Worm (Caenorhabditis elegans): ENCODE data around the gene F41C3.7.

The F41C3.7 gene

ce11 chrII:4715676-4716075, 14.2 kb upstream of the F41C3.7 start, which contains the start of gene F41C3.8:
TSS of gene F41C3.8 (plus strand) at chrII:4716046.
- TF ChIP-seq jun-1 (tag; optimal IDR thresholded peaks at IDR 0.05) (no peak), sea-2 (GFP tag; optimal IDR thresholded peaks at IDR 0.05) (no peak), elt-2 (tag; optimal IDR thresholded peaks at IDR 0.05) (peak; percentile 78), pha-4 (tag; optimal IDR thresholded peaks at IDR 0.05) (peak; percentile 56)

ce11 chrII:4726120-4726519, 3.7 kb upstream of the F41C3.7 start, which contains the start of gene F10G7.10:
TSS of gene F10G7.10 (minus strand) at chrII:4726264.
- TF ChIP-seq nhr-77 (tag; optimal IDR thresholded peaks at IDR 0.05) (no peak), ceh-82 (tag; optimal IDR thresholded peaks at IDR 0.05) (no peak), ztf-11 (tag; optimal IDR thresholded peaks at IDR 0.05) (no peak), pqm-1 (tag; optimal IDR thresholded peaks at IDR 0.05) (no peak), nhr-11 (tag; optimal IDR thresholded peaks at IDR 0.05) (no peak), aly-2 (tag; optimal IDR thresholded peaks at IDR 0.05) (no peak), ceh-28 (tag; optimal IDR thresholded peaks at IDR 0.05) (no peak), snpc-4 (tag; optimal IDR thresholded peaks at IDR 0.05) (no peak), fkh-10 (GFP tag; optimal IDR thresholded peaks at IDR 0.05) (no peak), fkh-2 (tag; optimal IDR thresholded peaks at IDR 0.05) (no peak), elt-2 (tag; optimal IDR thresholded peaks at IDR 0.05) (peak; percentile 49), pha-4 (tag; optimal IDR thresholded peaks at IDR 0.05) (peak; percentile 52), ztf-4 (tag; optimal IDR thresholded peaks at IDR 0.05) (no peak), nhr-28 (tag; optimal IDR thresholded peaks at IDR 0.05) (no peak), hmg-11 (tag; optimal IDR thresholded peaks at IDR 0.05) (peak; percentile 56), daf-12 (tag; optimal IDR thresholded peaks at IDR 0.05) (no peak)

ce11 chrII:4726750-4727384, 3.0 kb upstream of the F41C3.7 start:
- peak; percentile 72 for TF ChIP-seq ama-1 (optimal IDR thresholded peaks at IDR 0.05)
- no peak for TF ChIP-seq ZK546.5 (tag; optimal IDR thresholded peaks at IDR 0.05)
- no peak for TF ChIP-seq ceh-16 (tag; optimal IDR thresholded peaks at IDR 0.05)
- no peak for TF ChIP-seq fos-1 (tag; optimal IDR thresholded peaks at IDR 0.05)
- peak; percentile 37 for TF ChIP-seq elt-2 (tag; optimal IDR thresholded peaks at IDR 0.05)

DNA sequence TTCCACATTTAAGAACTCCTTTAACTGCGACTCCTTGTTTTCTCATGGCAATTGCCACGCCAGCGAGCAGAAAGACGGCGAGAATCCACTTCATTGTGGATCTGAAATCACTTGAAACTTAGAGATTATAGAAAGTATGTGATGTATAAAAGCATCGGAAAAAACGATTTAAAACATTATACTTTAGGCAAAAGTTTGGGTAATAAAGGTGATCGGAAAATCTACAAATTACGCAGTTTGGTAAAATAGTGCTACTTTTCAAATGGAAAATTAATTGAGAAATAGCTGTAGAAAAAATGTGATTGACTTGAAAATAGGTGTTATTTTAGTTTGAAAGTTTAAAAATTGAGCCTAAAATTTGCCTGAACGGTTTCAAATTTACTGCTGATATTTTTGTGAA, 2.1 kb upstream of the F41C3.7 start, which contains the start of gene ttr-41:
ttr-41 (minus strand) TSS at position 101 of the 400 bp plus-strand sequence.
- no peak for TF ChIP-seq ZK546.5 (tag; optimal IDR thresholded peaks at IDR 0.05)
- no peak for TF ChIP-seq nhr-11 (tag; optimal IDR thresholded peaks at IDR 0.05)
- no peak for TF ChIP-seq tbx-2 (tag; optimal IDR thresholded peaks at IDR 0.05)

- TF ChIP-seq nhr-23 (tag; optimal IDR thresholded peaks at IDR 0.05), result no peak
- TF ChIP-seq jun-1 (tag; optimal IDR thresholded peaks at IDR 0.05), result peak; percentile 70
- no peak for TF ChIP-seq unc-62 (GFP tag; optimal IDR thresholded peaks at IDR 0.05)
- peak; percentile 98 for TF ChIP-seq pqm-1 (tag; optimal IDR thresholded peaks at IDR 0.05)
- TF ChIP-seq pha-4 (tag; optimal IDR thresholded peaks at IDR 0.05), result peak; percentile 59
- TF ChIP-seq elt-2 (tag; optimal IDR thresholded peaks at IDR 0.05), result peak; percentile 100
- no peak for TF ChIP-seq sea-2 (GFP tag; optimal IDR thresholded peaks at IDR 0.05)
- peak; percentile 23 for TF ChIP-seq skn-1 (tag; optimal IDR thresholded peaks at IDR 0.05)
- TF ChIP-seq egl-5 (tag; optimal IDR thresholded peaks at IDR 0.05), result peak; percentile 44
- no peak for TF ChIP-seq fos-1 (tag; optimal IDR thresholded peaks at IDR 0.05)
- peak in 1 of 3 experiments; percentile 37 for TF ChIP-seq elt-3 (tag; optimal IDR thresholded peaks at IDR 0.05)
- peak; percentile 42 for TF ChIP-seq nfya-1 (tag; optimal IDR thresholded peaks at IDR 0.05; ENCODE audit: insufficient read depth)
Observed at ce11 chrII:4728687-4729086, 1.1 kb upstream of the F41C3.7 start.

ce11 chrII:4733848-4734247, 4.0 kb downstream of the F41C3.7 start, which contains the start of gene F41C3.11:
TSS of gene F41C3.11 (minus strand) at chrII:4733948.
- TF ChIP-seq nhr-67 (tag; optimal IDR thresholded peaks at IDR 0.05) (no peak), nhr-77 (tag; optimal IDR thresholded peaks at IDR 0.05) (no peak), egl-27 (tag; optimal IDR thresholded peaks at IDR 0.05) (no peak)

All from whole organism, L3 larva.